Worm (Caenorhabditis elegans) whole organism, L2 larva: Measurements from ENCODE around the gene cnc-1.

Source experiments
- C34F6.9 ChIP-seq: fragments of 150-350 bp; optimal IDR thresholded peaks from 2 replicates; lab custom pipeline; 2014; ENCODE audit warnings: missing biosample characterization, missing genetic modification characterization
- F13H6.1 ChIP-seq: sonication (generic microtip); optimal IDR thresholded peaks from 2 replicates; lab custom pipeline; 2016; ENCODE audit warnings: missing genetic modification characterization, missing compliant biosample characterization
- R02D3.7 ChIP-seq: fragments of 150-350 bp; optimal IDR thresholded peaks from 2 replicates; lab custom pipeline; 2014; ENCODE audit warnings: missing biosample characterization, missing genetic modification characterization
- Y55F3AM.14 ChIP-seq: fragments of 200-800 bp; sonication (Bioruptor generic); optimal IDR thresholded peaks from 2 replicates; lab custom pipeline; 2018; ENCODE audit warnings: mild to moderate bottlenecking, missing genetic modification characterization, missing compliant biosample characterization
- ZK546.5 ChIP-seq: sonication (generic microtip); optimal IDR thresholded peaks from 2 replicates; lab custom pipeline; 2017; ENCODE audit warnings: missing biosample characterization, missing genetic modification characterization
- alr-1 ChIP-seq: fragments of 150-350 bp; optimal IDR thresholded peaks from 2 replicates; lab custom pipeline; 2014; ENCODE audit warnings: missing biosample characterization, missing genetic modification characterization
- aly-2 ChIP-seq: fragments of 150-350 bp; optimal IDR thresholded peaks from 2 replicates; lab custom pipeline; 2014; ENCODE audit warnings: missing biosample characterization, missing genetic modification characterization
- ceh-16 ChIP-seq: fragments of 150-350 bp; optimal IDR thresholded peaks from 2 replicates; lab custom pipeline; 2014; ENCODE audit warnings: missing biosample characterization, missing genetic modification characterization
- ceh-82 ChIP-seq: fragments of 150-350 bp; optimal IDR thresholded peaks from 2 replicates; lab custom pipeline; 2014; ENCODE audit warnings: missing biosample characterization, missing genetic modification characterization
- elt-1 ChIP-seq: fragments of 150-350 bp; optimal IDR thresholded peaks from 2 replicates; lab custom pipeline; 2014; ENCODE audit warnings: missing biosample characterization, missing genetic modification characterization
- fos-1 ChIP-seq: fragments of 150-350 bp; optimal IDR thresholded peaks from 2 replicates; lab custom pipeline; 2014; ENCODE audit warnings: missing biosample characterization, missing genetic modification characterization
- lin-13 ChIP-seq: fragments of 150-350 bp; optimal IDR thresholded peaks from 2 replicates; lab custom pipeline; 2014; ENCODE audit warnings: missing biosample characterization, missing genetic modification reagents, missing genetic modification characterization
- lin-39 ChIP-seq: fragments of 150-350 bp; optimal IDR thresholded peaks from 2 replicates; lab custom pipeline; 2014; ENCODE audit warnings: missing biosample characterization, missing genetic modification reagents, missing genetic modification characterization
- mab-5 ChIP-seq: fragments of 150-350 bp; optimal IDR thresholded peaks from 2 replicates; lab custom pipeline; 2014; ENCODE audit warnings: missing biosample characterization, missing genetic modification characterization
- mbf-1 ChIP-seq: sonication (generic microtip); optimal IDR thresholded peaks from 2 replicates; lab custom pipeline; 2017; ENCODE audit warnings: missing biosample characterization, missing genetic modification characterization
- nhr-10 ChIP-seq: sonication (generic microtip); optimal IDR thresholded peaks from 2 replicates; lab custom pipeline; 2017; ENCODE audit warnings: missing biosample characterization, missing genetic modification characterization
- nhr-11 ChIP-seq: fragments of 150-350 bp; optimal IDR thresholded peaks from 2 replicates; lab custom pipeline; 2014; ENCODE audit warnings: missing biosample characterization, missing genetic modification characterization
- nhr-12 ChIP-seq: fragments of 150-350 bp; optimal IDR thresholded peaks from 2 replicates; lab custom pipeline; 2014; ENCODE audit warnings: missing biosample characterization, missing genetic modification characterization
- nhr-129 ChIP-seq: fragments of 150-350 bp; optimal IDR thresholded peaks from 2 replicates; lab custom pipeline; 2014; ENCODE audit warnings: missing biosample characterization, missing genetic modification characterization
- nhr-21 ChIP-seq: fragments of 150-350 bp; optimal IDR thresholded peaks from 2 replicates; lab custom pipeline; 2014; ENCODE audit warnings: missing biosample characterization, missing genetic modification characterization
- nhr-23 ChIP-seq: fragments of 150-350 bp; optimal IDR thresholded peaks from 2 replicates; lab custom pipeline; 2014; ENCODE audit warnings: missing biosample characterization, missing genetic modification reagents, missing genetic modification characterization
- nhr-237 ChIP-seq: fragments of 150-350 bp; optimal IDR thresholded peaks from 2 replicates; lab custom pipeline; 2014; ENCODE audit warnings: missing biosample characterization, missing genetic modification characterization
- nhr-25 ChIP-seq: fragments of 150-350 bp; sonication (generic microtip); optimal IDR thresholded peaks from 3 replicates; lab custom pipeline; 2014; ENCODE audit warnings: missing biosample characterization, missing genetic modification characterization
- nhr-6 ChIP-seq: fragments of 150-350 bp; optimal IDR thresholded peaks from 2 replicates; lab custom pipeline; 2014; ENCODE audit warnings: missing biosample characterization, missing genetic modification characterization
- nhr-77 ChIP-seq: fragments of 150-350 bp; optimal IDR thresholded peaks from 2 replicates; lab custom pipeline; 2014; ENCODE audit warnings: missing biosample characterization, missing genetic modification characterization
- sem-4 ChIP-seq: fragments of 150-350 bp; optimal IDR thresholded peaks from 2 replicates; lab custom pipeline; 2014; ENCODE audit warnings: missing biosample characterization, missing genetic modification reagents, missing genetic modification characterization
- skn-1 ChIP-seq: sonication (generic microtip); optimal IDR thresholded peaks from 2 replicates; lab custom pipeline; 2017; ENCODE audit warnings: missing biosample characterization, missing genetic modification characterization
- sma-3 ChIP-seq: sonication (generic microtip); optimal IDR thresholded peaks from 2 replicates; lab custom pipeline; 2016; ENCODE audit warnings: missing genetic modification reagents, missing genetic modification characterization, missing compliant biosample characterization
- sma-9 ChIP-seq, 2 experiments: fragments of 150-350 bp in 1 of 2; sonication (generic microtip) in 1 of 2; optimal IDR thresholded peaks; 2 replicates each; lab custom pipeline; 2014 to 2016; ENCODE audit warnings: missing genetic modification characterization in 2 of 2, mild to moderate bottlenecking in 1 of 2, missing biosample characterization in 1 of 2, missing compliant biosample characterization in 1 of 2, missing genetic modification reagents in 1 of 2, moderate library complexity in 1 of 2
- snpc-4 ChIP-seq: fragments of 150-350 bp; optimal IDR thresholded peaks from 2 replicates; lab custom pipeline; 2014; ENCODE audit warnings: missing biosample characterization, missing genetic modification characterization
- unc-39 ChIP-seq: fragments of 150-350 bp; optimal IDR thresholded peaks from 2 replicates; lab custom pipeline; 2014; ENCODE audit warnings: missing biosample characterization, missing genetic modification characterization
- ztf-1 ChIP-seq: fragments of 200-800 bp; sonication (Bioruptor generic); conservative IDR thresholded peaks from 2 replicates; pipeline ENCODE4 v1.3.6; 2022; ENCODE audit warnings: missing genetic modification characterization, missing compliant biosample characterization
- ztf-4 ChIP-seq: fragments of 150-350 bp; optimal IDR thresholded peaks from 2 replicates; lab custom pipeline; 2014; ENCODE audit warnings: missing biosample characterization, missing genetic modification characterization

Gene cnc-1

DNA sequence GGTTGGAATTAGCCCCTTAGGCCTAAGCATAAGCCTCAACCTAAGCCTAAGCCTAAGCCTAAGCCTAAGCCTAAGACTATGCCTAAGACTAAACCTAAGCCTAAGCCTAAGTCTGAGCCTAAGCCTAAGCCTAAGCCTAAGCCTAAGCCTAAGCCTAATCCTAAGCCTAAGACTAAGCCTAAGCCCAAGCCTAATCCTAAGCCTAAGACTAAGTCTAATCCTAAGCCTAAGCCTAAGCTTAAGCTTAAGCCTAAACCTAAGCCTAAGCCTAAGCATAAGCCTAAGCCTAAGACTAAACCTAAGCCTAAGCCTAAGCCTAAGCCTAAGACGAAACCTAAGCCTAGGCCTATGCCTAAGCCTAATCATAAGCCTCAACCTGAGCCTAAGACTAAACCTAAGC lies 20.7 kb downstream of the cnc-1 start:
- no peak for TF ChIP-seq nhr-6 (tag; lab: Kevin White, UChicago)
- TF ChIP-seq fos-1 (tag; lab: Kevin White, UChicago), result no peak
- TF ChIP-seq mab-5 (tag; lab: Kevin White, UChicago), result no peak
- no peak for TF ChIP-seq aly-2 (tag; lab: Kevin White, UChicago)
- no peak for TF ChIP-seq elt-1
- no peak for TF ChIP-seq ceh-82 (tag; lab: Kevin White, UChicago)
- no peak for TF ChIP-seq F13H6.1 (tag; lab: Kevin White, UChicago)
- no peak for TF ChIP-seq skn-1 (tag; lab: Kevin White, UChicago)
- no peak for TF ChIP-seq C34F6.9 (tag; lab: Kevin White, UChicago)
- TF ChIP-seq alr-1 (tag; lab: Kevin White, UChicago), result no peak
- TF ChIP-seq nhr-77 (tag; lab: Kevin White, UChicago), result no peak

DNA sequence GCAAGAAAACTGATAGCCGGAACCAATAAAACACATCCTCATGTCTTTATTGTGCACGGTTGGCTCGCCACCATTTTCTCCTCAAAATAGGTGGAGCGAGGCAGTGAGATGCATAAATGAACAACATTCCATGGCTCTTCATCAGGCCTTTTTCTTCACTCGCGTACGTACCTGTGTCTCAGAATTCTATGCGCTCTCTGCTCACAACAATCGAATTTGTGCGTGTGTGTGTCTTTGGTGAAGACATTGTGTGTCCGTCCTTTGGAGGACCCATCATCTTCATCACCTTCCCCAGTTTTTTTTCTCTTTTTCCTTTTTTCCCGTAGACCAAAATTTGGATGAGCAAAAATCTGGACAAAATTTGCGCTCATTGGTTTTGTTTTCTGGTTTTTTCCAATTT lies 21.8 kb downstream of the cnc-1 start:
- TF ChIP-seq lin-39 (tag; lab: Kevin White, UChicago) (no peak), F13H6.1 (tag; lab: Kevin White, UChicago) (no peak), ztf-1 (GFP tag; lab: Robert Waterston, UW) (no peak), ceh-16 (tag; lab: Kevin White, UChicago) (no peak), nhr-237 (tag; lab: Kevin White, UChicago) (no peak), C34F6.9 (tag; lab: Kevin White, UChicago) (no peak)
- TF ChIP-seq, all 48 proteins: peak for 0

DNA sequence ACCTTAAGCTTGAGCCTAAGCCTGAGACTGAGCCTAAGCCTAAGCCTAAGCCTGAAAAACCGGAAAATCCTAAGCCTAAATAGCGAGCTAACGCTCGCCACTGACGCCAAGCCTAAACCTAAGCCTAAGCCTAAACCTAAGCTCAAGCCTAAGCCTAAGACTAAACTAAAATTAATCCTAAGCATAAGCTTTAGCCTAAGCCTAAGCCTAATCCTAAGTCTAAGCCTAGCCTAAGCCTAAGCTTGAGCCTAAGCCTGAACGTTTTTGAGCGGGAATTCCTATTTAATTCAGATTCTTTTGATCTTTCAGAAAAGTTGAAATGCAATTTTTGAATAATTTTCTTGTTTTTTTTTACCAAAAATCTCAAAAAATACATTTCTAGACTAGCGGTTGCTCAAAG lies 27.9 kb downstream of the cnc-1 start:
- no peak for TF ChIP-seq aly-2 (tag; lab: Kevin White, UChicago)
- no peak for TF ChIP-seq nhr-237 (tag; lab: Kevin White, UChicago)
- no peak for TF ChIP-seq C34F6.9 (tag; lab: Kevin White, UChicago)
- TF ChIP-seq nhr-6 (tag; lab: Kevin White, UChicago), result no peak
- TF ChIP-seq sem-4, result no peak

DNA sequence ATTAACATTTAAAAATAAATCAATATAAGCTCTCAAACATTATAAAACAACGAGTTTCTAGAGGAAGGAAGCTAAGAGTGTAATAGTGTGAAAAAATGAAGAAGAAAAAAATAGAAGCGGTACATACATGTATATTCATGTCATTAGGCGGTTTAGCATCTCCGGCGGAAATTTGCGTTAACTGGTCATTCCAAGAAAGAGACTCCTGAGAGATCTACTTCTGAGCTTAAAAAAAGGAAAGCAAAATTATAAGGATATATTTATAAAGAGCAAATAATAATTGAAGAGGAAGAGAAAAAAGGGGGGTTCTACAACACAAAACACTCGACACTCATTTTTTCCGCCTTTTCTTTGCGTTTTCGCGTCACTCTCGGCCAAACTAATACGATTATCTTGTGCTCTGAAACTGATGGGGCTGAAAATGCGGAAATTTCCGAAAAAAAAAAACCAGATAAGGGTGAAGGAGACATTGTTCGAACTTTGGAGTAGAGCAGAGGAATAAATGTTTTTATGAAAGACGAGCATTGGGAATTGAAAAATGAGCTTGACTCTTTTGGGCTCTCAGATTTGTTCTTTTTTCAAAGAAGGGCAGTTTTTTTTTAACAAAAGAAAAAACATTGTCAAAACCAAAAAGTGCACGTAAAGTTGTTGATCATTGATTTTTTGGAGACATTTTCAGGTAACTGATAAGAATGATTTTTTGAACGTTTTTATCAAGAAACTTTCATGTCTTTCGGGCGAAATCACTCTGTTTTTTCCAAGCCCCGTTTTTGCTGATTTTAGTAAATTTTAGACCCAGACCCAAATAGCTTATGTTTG lies 29.3 kb downstream of the cnc-1 start:
- TF ChIP-seq nhr-10 (tag; lab: Kevin White, UChicago), result no peak
- no peak for TF ChIP-seq sma-9 (GFP tag; optimal IDR thresholded peaks at IDR 0.05; lab: Kevin White, UChicago)
- no peak for TF ChIP-seq sma-9 (tag; optimal IDR thresholded peaks at IDR 0.05; lab: Kevin White, UChicago)
- TF ChIP-seq mab-5 (tag; lab: Kevin White, UChicago), result no peak
- TF ChIP-seq unc-39 (tag; lab: Kevin White, UChicago), result no peak
- TF ChIP-seq Y55F3AM.14, result no peak
- no peak for TF ChIP-seq nhr-25 (tag; lab: Kevin White, UChicago)
- no peak for TF ChIP-seq alr-1 (tag; lab: Kevin White, UChicago)
- peak; percentile 42 for TF ChIP-seq fos-1 (tag; lab: Kevin White, UChicago)

DNA sequence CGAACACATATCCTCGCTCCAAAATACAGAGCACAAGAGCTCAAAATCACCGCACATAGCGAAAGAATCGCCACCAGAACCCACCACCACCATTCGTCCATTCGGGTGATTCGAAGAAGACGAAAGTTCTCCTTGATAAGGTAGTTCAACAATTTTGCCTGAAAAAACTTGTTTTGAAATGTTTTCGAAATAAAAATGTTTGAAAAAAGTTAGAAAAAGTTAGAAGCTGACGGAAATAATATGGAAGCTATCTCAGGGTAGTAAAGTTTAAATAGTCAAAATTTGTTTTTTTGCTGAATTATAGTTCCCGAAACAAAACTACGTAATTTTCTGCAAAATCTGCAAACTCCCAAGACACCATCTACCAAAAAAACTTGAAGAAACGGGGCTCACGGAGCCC lies 32.6 kb downstream of the cnc-1 start, which contains the start of gene snt-5:
Gene snt-5, minus strand, starts transcription at position 101 of the 400 bp plus-strand sequence.
- TF ChIP-seq ZK546.5 (tag; lab: Kevin White, UChicago) (no peak), unc-39 (tag; lab: Kevin White, UChicago) (no peak), sma-3 (no peak), nhr-77 (tag; lab: Kevin White, UChicago) (no peak), F13H6.1 (tag; lab: Kevin White, UChicago) (no peak), snpc-4 (tag; lab: Kevin White, UChicago) (no peak), nhr-25 (tag; lab: Kevin White, UChicago) (no peak)

DNA sequence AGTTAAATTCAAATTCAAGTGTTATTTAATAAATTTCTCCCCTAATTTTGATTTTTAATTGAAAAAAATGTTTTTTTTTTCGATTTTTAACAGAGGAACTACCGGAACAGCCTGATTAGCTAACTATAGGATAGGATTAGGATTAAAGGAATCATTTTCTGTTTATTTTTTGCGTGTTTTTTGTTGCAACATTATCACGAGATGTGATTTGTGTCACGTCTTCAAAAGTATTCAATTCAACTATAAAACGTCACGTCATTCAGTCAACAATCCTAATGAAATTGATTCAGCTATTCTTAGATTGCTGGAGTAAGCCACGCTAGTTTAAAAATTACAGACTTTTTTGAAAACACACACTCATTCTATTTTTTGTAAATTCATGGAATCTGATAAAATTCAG lies 33.4 kb downstream of the cnc-1 start:
- TF ChIP-seq elt-1 (no peak), lin-39 (tag; lab: Kevin White, UChicago) (no peak), R02D3.7 (no peak), unc-39 (tag; lab: Kevin White, UChicago) (no peak), nhr-25 (tag; lab: Kevin White, UChicago) (no peak), nhr-23 (tag; lab: Kevin White, UChicago) (no peak), nhr-237 (tag; lab: Kevin White, UChicago) (no peak), alr-1 (tag; lab: Kevin White, UChicago) (no peak), nhr-21 (tag; lab: Kevin White, UChicago) (no peak), lin-13 (GFP tag; lab: Kevin White, UChicago) (no peak), ceh-16 (tag; lab: Kevin White, UChicago) (no peak), nhr-6 (tag; lab: Kevin White, UChicago) (no peak), snpc-4 (tag; lab: Kevin White, UChicago) (no peak), nhr-12 (no peak), ztf-4 (tag; lab: Kevin White, UChicago) (no peak), nhr-11 (no peak), mbf-1 (no peak), nhr-129 (no peak), aly-2 (tag; lab: Kevin White, UChicago) (no peak)
